Fruit fly (Drosophila melanogaster): Measurements from ENCODE around the gene amd.

The amd gene

dm6 chr2L:19138361-19139041 is 28.5 kb downstream of the amd start (continued):
- 0 out of 3 replicates have a peak, but pooled peaks have one; percentile 27 for TF ChIP-seq so (GFP tag; IDR thresholded peaks at IDR 0.05)
- 0 out of 2 replicates have a peak, but pooled peaks have one; percentile 14 for TF ChIP-seq CG43689 (GFP tag; IDR thresholded peaks at IDR 0.05)
- TF ChIP-seq knrl (GFP tag; IDR thresholded peaks at IDR 0.05; ENCODE audit: partially characterized antibody): no peak
- TF ChIP-seq CG6854 (GFP tag; optimal IDR thresholded peaks at IDR 0.05): no peak
- no peak for TF ChIP-seq esg (GFP tag; conservative IDR thresholded peaks at IDR 0.05)
- TF ChIP-seq CG8281 (tag; optimal IDR thresholded peaks at IDR 0.05): no peak
- TF ChIP-seq maf-S (GFP tag; optimal IDR thresholded peaks at IDR 0.05): no peak
- no peak for TF ChIP-seq CG12769 (tag; optimal IDR thresholded peaks at IDR 0.05)
- peak; percentile 29 for TF ChIP-seq CoRest (tag; optimal IDR thresholded peaks at IDR 0.05)
- no peak for TF ChIP-seq CG3065 (GFP tag; optimal IDR thresholded peaks at IDR 0.05)
- TF ChIP-seq sug (tag; optimal IDR thresholded peaks at IDR 0.05): no peak
- peak; percentile 53 for TF ChIP-seq gem (tag; optimal IDR thresholded peaks at IDR 0.05)
- peak; percentile 32 for TF ChIP-seq Ssrp (tag; optimal IDR thresholded peaks at IDR 0.05)
- no peak for TF ChIP-seq slp2 (GFP tag; optimal IDR thresholded peaks at IDR 0.05)
- TF ChIP-seq cg (GFP tag; optimal IDR thresholded peaks at IDR 0.05): peak; percentile 79
- no peak for TF ChIP-seq Hr3 (GFP tag; optimal IDR thresholded peaks at IDR 0.05)
- peak in 1 of 3 experiments; percentile 9 for TF ChIP-seq lola (GFP tag; optimal IDR thresholded peaks at IDR 0.05)
- TF ChIP-seq gcm (GFP tag; optimal IDR thresholded peaks at IDR 0.05): peak; percentile 17
- TF ChIP-seq CG13894 (tag; optimal IDR thresholded peaks at IDR 0.05): peak; percentile 14
- no peak for TF ChIP-seq CG4404 (GFP tag; IDR thresholded peaks at IDR 0.05)
- no peak for TF ChIP-seq CG2120 (GFP tag; optimal IDR thresholded peaks at IDR 0.05)
- no peak for TF ChIP-seq CG12104 (GFP tag; optimal IDR thresholded peaks at IDR 0.05)
- TF ChIP-seq Sry-δ (GFP tag; optimal IDR thresholded peaks at IDR 0.05): no peak
- no peak for TF ChIP-seq CG8290 (GFP tag; optimal IDR thresholded peaks at IDR 0.05)
- peak in 1 of 2 experiments; percentile 9 for TF ChIP-seq CG8290 (tag; optimal IDR thresholded peaks at IDR 0.05)
- no peak for TF ChIP-seq ro (GFP tag; IDR thresholded peaks at IDR 0.05)
- TF ChIP-seq Hand (GFP tag; optimal IDR thresholded peaks at IDR 0.05): peak; percentile 33
- TF ChIP-seq Mes4 (GFP tag; optimal IDR thresholded peaks at IDR 0.05): no peak
- TF ChIP-seq CG14710 (tag; optimal IDR thresholded peaks at IDR 0.05): no peak
- peak; percentile 37 for TF ChIP-seq Sox102F (GFP tag; optimal IDR thresholded peaks at IDR 0.05)
- no peak for TF ChIP-seq HLH4C (GFP tag; IDR thresholded peaks at IDR 0.05; ENCODE audit: partially characterized antibody)
- TF ChIP-seq nom (GFP tag; optimal IDR thresholded peaks at IDR 0.05): peak; percentile 4
- TF ChIP-seq CG7556 (GFP tag; optimal IDR thresholded peaks at IDR 0.05): peak; percentile 62
- TF ChIP-seq Opbp (GFP tag; IDR thresholded peaks at IDR 0.05; ENCODE audit: partially characterized antibody): no peak
- no peak for TF ChIP-seq CG12744 (GFP tag; optimal IDR thresholded peaks at IDR 0.05)
- no peak for TF ChIP-seq Aef1 (GFP tag; IDR thresholded peaks at IDR 0.05)
- no peak for TF ChIP-seq CG18619 (GFP tag; optimal IDR thresholded peaks at IDR 0.05)
- no peak for TF ChIP-seq CG6272 (GFP tag; IDR thresholded peaks at IDR 0.05)
- TF ChIP-seq bab2 (GFP tag; optimal IDR thresholded peaks at IDR 0.05): no peak
- TF ChIP-seq hth (optimal IDR thresholded peaks at IDR 0.05): no peak
- TF ChIP-seq unpg (GFP tag; optimal IDR thresholded peaks at IDR 0.05): peak; percentile 23
- no peak for TF ChIP-seq CG16815 (GFP tag; optimal IDR thresholded peaks at IDR 0.05)
- no peak for TF ChIP-seq peb (GFP tag; IDR thresholded peaks at IDR 0.05)
- TF ChIP-seq CG16863 (GFP tag; optimal IDR thresholded peaks at IDR 0.05): no peak
- TF ChIP-seq eve (GFP tag; optimal IDR thresholded peaks at IDR 0.05): no peak
- TF ChIP-seq Dfd (GFP tag; optimal IDR thresholded peaks at IDR 0.05): no peak
- TF ChIP-seq Rfx (GFP tag; IDR thresholded peaks at IDR 0.05): no peak
- TF ChIP-seq bcd (GFP tag; optimal IDR thresholded peaks at IDR 0.05): no peak
- no peak for TF ChIP-seq CG3163 (GFP tag; optimal IDR thresholded peaks at IDR 0.05)
- TF ChIP-seq Fer1 (GFP tag; optimal IDR thresholded peaks at IDR 0.05): peak; percentile 32
